Worm (Caenorhabditis elegans) whole organism, L2 larva: ENCODE results near the gene daf-1.

Experiments
- R02D3.7 ChIP-seq: fragments of 150-350 bp; optimal IDR thresholded peaks from 2 replicates; lab custom pipeline; 2014; ENCODE audit warnings: missing biosample characterization, missing genetic modification characterization
- ama-1 ChIP-seq: fragments of 150-350 bp; optimal IDR thresholded peaks from 2 replicates; lab custom pipeline; 2018; ENCODE audit warnings: inconsistent platforms
- crh-2 ChIP-seq: sonication (generic microtip); optimal IDR thresholded peaks from 2 replicates; lab custom pipeline; 2017; ENCODE audit warnings: missing biosample characterization, missing genetic modification characterization
- elt-3 ChIP-seq: sonication (generic microtip); optimal IDR thresholded peaks from 2 replicates; lab custom pipeline; 2017; ENCODE audit warnings: missing biosample characterization, missing genetic modification characterization
- mab-5 ChIP-seq: fragments of 150-350 bp; optimal IDR thresholded peaks from 2 replicates; lab custom pipeline; 2014; ENCODE audit warnings: missing biosample characterization, missing genetic modification characterization
- mdl-1 ChIP-seq, 2 experiments: fragments of 150-350 bp in 1 of 2; sonication (generic microtip) in 1 of 2; optimal IDR thresholded peaks; 2 replicates each; lab custom pipeline; 2017; ENCODE audit warnings: missing biosample characterization in 2 of 2, missing genetic modification characterization in 2 of 2
- nhr-11 ChIP-seq: fragments of 150-350 bp; optimal IDR thresholded peaks from 2 replicates; lab custom pipeline; 2014; ENCODE audit warnings: missing biosample characterization, missing genetic modification characterization
- nhr-12 ChIP-seq: fragments of 150-350 bp; optimal IDR thresholded peaks from 2 replicates; lab custom pipeline; 2014; ENCODE audit warnings: missing biosample characterization, missing genetic modification characterization
- nhr-6 ChIP-seq: fragments of 150-350 bp; optimal IDR thresholded peaks from 2 replicates; lab custom pipeline; 2014; ENCODE audit warnings: missing biosample characterization, missing genetic modification characterization
- snpc-4 ChIP-seq: fragments of 150-350 bp; optimal IDR thresholded peaks from 2 replicates; lab custom pipeline; 2014; ENCODE audit warnings: missing biosample characterization, missing genetic modification characterization
- zag-1 ChIP-seq: fragments of 150-350 bp; optimal IDR thresholded peaks from 2 replicates; lab custom pipeline; 2014; ENCODE audit warnings: missing biosample characterization, missing genetic modification characterization

DNA sequence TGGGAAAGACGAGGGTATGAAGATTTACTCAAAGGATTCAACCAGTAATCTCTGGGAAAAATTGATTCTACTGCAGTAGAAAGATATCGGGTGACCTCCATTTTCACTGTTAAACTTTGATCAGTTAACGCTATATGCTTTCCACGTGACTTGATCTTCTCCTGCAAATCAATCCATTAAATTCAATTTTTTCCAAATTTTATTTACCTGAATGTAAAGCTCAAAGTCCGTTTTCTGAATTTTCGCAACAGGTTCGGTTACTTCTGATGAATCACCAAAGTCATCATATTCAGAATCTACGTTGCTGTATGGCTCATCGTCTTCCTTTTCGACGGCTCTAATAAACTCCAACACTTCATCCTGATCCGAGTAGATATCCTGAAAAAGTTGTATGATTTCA is 22.9 kb upstream of the daf-1 start, which contains the start of gene B0545.4:
- TF ChIP-seq mab-5 = no peak
- TF ChIP-seq ama-1 = no peak
- no peak for TF ChIP-seq nhr-6
- no peak for TF ChIP-seq nhr-12 (tag; lab: Kevin White, UChicago)
- no peak for TF ChIP-seq nhr-11 (tag; lab: Kevin White, UChicago)
- TF ChIP-seq R02D3.7 (tag; lab: Kevin White, UChicago) = no peak
- no peak for TF ChIP-seq elt-3 (tag; lab: Kevin White, UChicago)
- no peak for TF ChIP-seq zag-1 (tag; lab: Kevin White, UChicago)
- no peak for TF ChIP-seq snpc-4 (tag; lab: Kevin White, UChicago)
- TF ChIP-seq mdl-1 (tag; optimal IDR thresholded peaks at IDR 0.05; lab: Kevin White, UChicago) = no peak
- no peak for TF ChIP-seq crh-2 (tag; lab: Kevin White, UChicago)
